Fruit fly (Drosophila melanogaster) whole organism, prepupa: ENCODE measurements around the gene Regnase-1.

ENCODE experiments used
- Blimp-1 ChIP-seq: fragments of 200-800 bp; sonication (Bioruptor generic); optimal IDR thresholded peaks from 3 replicates; lab custom pipeline; 2017; ENCODE audit warnings: missing biosample characterization, missing genetic modification characterization, mild to moderate bottlenecking, moderate library complexity, missing genetic modification reagents
- CG10631 ChIP-seq: fragments of 200-800 bp; sonication (Bioruptor generic); optimal IDR thresholded peaks from 2 replicates; lab custom pipeline; 2016; ENCODE audit warnings: missing biosample characterization, missing genetic modification characterization
- CG10669 ChIP-seq: fragments of 200-800 bp; sonication (Bioruptor generic); optimal IDR thresholded peaks from 3 replicates; lab custom pipeline; 2018; ENCODE audit warnings: missing biosample characterization, mild to moderate bottlenecking, missing genetic modification characterization, moderate library complexity
- CG11294 ChIP-seq: fragments of 200-800 bp; sonication (Bioruptor generic); IDR thresholded peaks from 2 replicates; pipeline ENCODE4 v1.3.6; 2022; ENCODE audit warnings: missing biosample characterization, missing genetic modification characterization
- CG11902 ChIP-seq: fragments of 200-800 bp; sonication (Bioruptor generic); optimal IDR thresholded peaks from 3 replicates; lab custom pipeline; 2016; ENCODE audit warnings: missing biosample characterization, missing genetic modification characterization
- CG15336 ChIP-seq: fragments of 200-800 bp; sonication (Bioruptor generic); IDR thresholded peaks from 2 replicates; pipeline ENCODE4 v1.3.6; 2022; ENCODE audit warnings: missing biosample characterization, missing genetic modification characterization
- CG1621 ChIP-seq: fragments of 200-800 bp; sonication (Bioruptor generic); optimal IDR thresholded peaks from 3 replicates; lab custom pipeline; 2018; ENCODE audit warnings: missing biosample characterization, mild to moderate bottlenecking, missing genetic modification characterization
- CG16779 ChIP-seq: fragments of 200-800 bp; sonication (Bioruptor generic); optimal IDR thresholded peaks from 3 replicates; lab custom pipeline; 2017; ENCODE audit warnings: missing biosample characterization, mild to moderate bottlenecking, missing genetic modification characterization
- CG31627 ChIP-seq: fragments of 200-800 bp; sonication (Bioruptor generic); optimal IDR thresholded peaks from 3 replicates; lab custom pipeline; 2016; ENCODE audit warnings: missing biosample characterization, missing genetic modification characterization
- CG32006 ChIP-seq: fragments of 200-800 bp; sonication (Bioruptor generic); optimal IDR thresholded peaks from 3 replicates; lab custom pipeline; 2017; ENCODE audit warnings: missing biosample characterization, mild to moderate bottlenecking, missing genetic modification characterization
- CG6163 ChIP-seq: fragments of 200-800 bp; sonication (Bioruptor generic); IDR thresholded peaks from 3 replicates; pipeline ENCODE4 v1.3.6; 2022; ENCODE audit warnings: missing biosample characterization, missing genetic modification characterization
- CG6792 ChIP-seq: fragments of 200-800 bp; sonication (Bioruptor generic); optimal IDR thresholded peaks from 3 replicates; lab custom pipeline; 2016; ENCODE audit warnings: missing biosample characterization, missing genetic modification characterization
- CG6854 ChIP-seq: fragments of 200-800 bp; sonication (Bioruptor generic); optimal IDR thresholded peaks from 2 replicates; lab custom pipeline; 2017; ENCODE audit warnings: missing biosample characterization, mild to moderate bottlenecking, missing genetic modification characterization
- CG7368 ChIP-seq: fragments of 200-800 bp; sonication (Bioruptor generic); optimal IDR thresholded peaks from 3 replicates; lab custom pipeline; 2016; ENCODE audit warnings: missing biosample characterization, missing genetic modification characterization
- CG8119 ChIP-seq: fragments of 200-800 bp; sonication (Bioruptor generic); IDR thresholded peaks from 3 replicates; pipeline ENCODE4 v1.3.6; 2022; ENCODE audit warnings: missing biosample characterization, missing genetic modification characterization
- CG8632 ChIP-seq: fragments of 200-800 bp; sonication (Bioruptor generic); optimal IDR thresholded peaks from 3 replicates; lab custom pipeline; 2016; ENCODE audit warnings: missing biosample characterization, missing genetic modification characterization
- CG9139 ChIP-seq: fragments of 200-800 bp; sonication (Bioruptor generic); optimal IDR thresholded peaks from 3 replicates; lab custom pipeline; 2017; ENCODE audit warnings: missing biosample characterization, mild to moderate bottlenecking, missing genetic modification characterization
- Eip75B ChIP-seq: fragments of 200-800 bp; sonication (Bioruptor generic); optimal IDR thresholded peaks from 3 replicates; lab custom pipeline; 2016; ENCODE audit warnings: missing biosample characterization, missing genetic modification characterization
- Eip78C ChIP-seq: fragments of 200-800 bp; sonication (Bioruptor generic); peaks from one replicate; lab custom pipeline; 2016; ENCODE audit warnings: missing biosample characterization, missing genetic modification characterization
- Ets96B ChIP-seq: fragments of 200-800 bp; optimal IDR thresholded peaks from 2 replicates; lab custom pipeline; 2019; ENCODE audit warnings: missing biosample characterization, mild to moderate bottlenecking, missing genetic modification characterization, moderate library complexity
- Gug ChIP-seq: fragments of 200-800 bp; sonication (Bioruptor generic); IDR thresholded peaks from 2 replicates; pipeline ENCODE4 v1.3.6; 2022; ENCODE audit warnings: missing biosample characterization, missing genetic modification characterization
- Hr38 ChIP-seq: sonication (Bioruptor generic); optimal IDR thresholded peaks from 2 replicates; lab custom pipeline; 2016; ENCODE audit warnings: missing biosample characterization, missing genetic modification characterization
- Hr39 ChIP-seq: fragments of 200-800 bp; sonication (Bioruptor generic); optimal IDR thresholded peaks from 2 replicates; lab custom pipeline; 2016; ENCODE audit warnings: missing biosample characterization, missing genetic modification characterization
- Hr4 ChIP-seq: fragments of 200-800 bp; sonication (Bioruptor generic); optimal IDR thresholded peaks from 3 replicates; lab custom pipeline; 2016; ENCODE audit warnings: missing biosample characterization, missing genetic modification characterization
- Lpt ChIP-seq: fragments of 200-800 bp; sonication (Bioruptor generic); optimal IDR thresholded peaks from 3 replicates; lab custom pipeline; 2016; ENCODE audit warnings: missing biosample characterization, missing genetic modification characterization
- OdsH ChIP-seq: fragments of 200-800 bp; sonication (Bioruptor generic); optimal IDR thresholded peaks from 3 replicates; lab custom pipeline; 2016; ENCODE audit warnings: missing biosample characterization, missing genetic modification characterization
- Sox15 ChIP-seq: fragments of 200-800 bp; sonication (Bioruptor generic); optimal IDR thresholded peaks from 3 replicates; lab custom pipeline; 2016; ENCODE audit warnings: missing biosample characterization, missing genetic modification characterization
- acj6 ChIP-seq: fragments of 200-800 bp; sonication (Bioruptor generic); optimal IDR thresholded peaks from 3 replicates; lab custom pipeline; 2016; ENCODE audit warnings: missing biosample characterization, missing genetic modification characterization
- cyc ChIP-seq: fragments of 200-800 bp; sonication (Bioruptor generic); optimal IDR thresholded peaks from 3 replicates; lab custom pipeline; 2016; ENCODE audit warnings: missing biosample characterization, missing genetic modification characterization
- dac ChIP-seq: fragments of 200-800 bp; sonication (Bioruptor generic); optimal IDR thresholded peaks from 2 replicates; lab custom pipeline; 2017; ENCODE audit warnings: missing biosample characterization, mild to moderate bottlenecking, missing genetic modification characterization
- eg ChIP-seq: fragments of 200-800 bp; sonication (Bioruptor generic); IDR thresholded peaks from 3 replicates; pipeline ENCODE4 v1.3.6; 2022; ENCODE audit warnings: missing biosample characterization, missing genetic modification characterization
- esn ChIP-seq: fragments of 200-800 bp; sonication (Bioruptor generic); optimal IDR thresholded peaks from 2 replicates; lab custom pipeline; 2016; ENCODE audit warnings: missing biosample characterization, mild to moderate bottlenecking, missing genetic modification characterization, moderate library complexity
- fd85E ChIP-seq: fragments of 200-800 bp; sonication (Bioruptor generic); optimal IDR thresholded peaks from 3 replicates; lab custom pipeline; 2016; ENCODE audit warnings: missing biosample characterization, missing genetic modification characterization
- fkh ChIP-seq: fragments of 200-800 bp; sonication (Bioruptor generic); optimal IDR thresholded peaks from 3 replicates; lab custom pipeline; 2017; ENCODE audit warnings: missing biosample characterization, mild to moderate bottlenecking, missing genetic modification characterization, moderate library complexity
- lz ChIP-seq: fragments of 200-800 bp; sonication (Bioruptor generic); optimal IDR thresholded peaks from 3 replicates; lab custom pipeline; 2016; ENCODE audit warnings: missing biosample characterization, missing genetic modification characterization
- pdm3 ChIP-seq: fragments of 200-800 bp; sonication (Bioruptor generic); optimal IDR thresholded peaks from 3 replicates; lab custom pipeline; 2016; ENCODE audit warnings: missing biosample characterization, missing genetic modification characterization
- ss ChIP-seq, 2 experiments: fragments of 200-800 bp; sonication (Bioruptor generic); optimal IDR thresholded peaks; 2 replicates in 1 of 2; 3 replicates in 1 of 2; lab custom pipeline; 2017 to 2018; ENCODE audit warnings: mild to moderate bottlenecking in 2 of 2, missing biosample characterization in 2 of 2, missing genetic modification characterization in 2 of 2, moderate library complexity in 1 of 2
- topi ChIP-seq: fragments of 200-800 bp; sonication (Bioruptor generic); optimal IDR thresholded peaks from 3 replicates; lab custom pipeline; 2016; ENCODE audit warnings: missing biosample characterization, missing genetic modification characterization
- vri ChIP-seq: fragments of 200-800 bp; sonication (Bioruptor generic); optimal IDR thresholded peaks from 3 replicates; lab custom pipeline; 2016; ENCODE audit warnings: missing biosample characterization, mild to moderate bottlenecking, missing genetic modification characterization

Gene Regnase-1

DNA sequence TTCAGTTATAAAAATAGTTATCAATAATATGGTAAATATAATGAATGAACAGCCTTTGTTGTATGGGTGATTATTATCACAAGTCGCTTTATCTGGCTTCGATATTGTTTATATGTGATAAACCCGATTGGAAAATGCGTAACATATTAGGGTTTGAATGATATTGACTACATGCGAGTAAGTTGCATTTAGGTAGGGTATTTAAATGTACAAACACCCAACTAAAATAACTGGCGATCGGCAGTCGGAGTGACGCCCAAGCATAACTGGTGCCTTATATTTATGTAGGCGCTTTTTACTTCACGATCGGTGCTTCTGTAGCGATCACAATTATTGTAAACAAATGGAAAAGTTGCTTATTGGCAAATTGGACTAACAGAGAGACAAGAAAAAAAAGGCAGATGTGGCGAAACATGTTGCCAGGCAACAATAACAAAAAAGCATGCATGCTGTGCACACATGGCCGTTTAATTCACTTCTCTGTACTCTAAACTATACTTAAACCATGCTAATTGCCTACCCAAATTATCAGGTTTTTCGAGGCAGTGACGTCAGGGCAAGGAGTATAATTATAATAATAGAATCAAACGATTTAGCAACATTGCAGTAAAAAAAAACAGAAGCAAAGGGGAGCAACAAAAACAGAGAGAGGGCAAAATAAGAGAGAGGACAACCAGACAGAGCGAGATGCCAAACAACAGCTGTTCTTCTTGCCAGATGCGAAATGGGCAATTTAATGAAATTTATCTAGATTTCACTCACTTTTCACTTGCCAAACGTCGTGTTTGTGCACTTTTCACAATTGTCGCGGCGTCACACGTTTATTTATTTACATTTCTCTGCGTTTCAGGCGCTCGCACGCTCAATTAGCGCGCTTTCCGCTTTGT lies 28.2 kb downstream of the Regnase-1 start (continued):
- TF ChIP-seq acj6 (GFP tag; lab: Kevin White, UChicago) (no peak), CG6163 (GFP tag; lab: Robert Waterston, UW) (no peak), cyc (no peak), esn (GFP tag; lab: Kevin White, UChicago) (no peak), CG7368 (no peak), Lpt (GFP tag; lab: Kevin White, UChicago) (no peak), CG15336 (no peak), CG8119 (GFP tag; lab: Robert Waterston, UW) (no peak), Gug (GFP tag; lab: Robert Waterston, UW) (no peak), Ets96B (tag; lab: Kevin White, UChicago) (peak; percentile 22), CG10669 (GFP tag; lab: Kevin White, UChicago) (no peak), Eip75B (GFP tag; lab: Kevin White, UChicago) (no peak), Sox15 (no peak), Hr4 (GFP tag; lab: Kevin White, UChicago) (no peak), Blimp-1 (GFP tag; lab: Kevin White, UChicago) (no peak), CG8632 (GFP tag; lab: Kevin White, UChicago) (no peak), vri (no peak), CG9139 (GFP tag; lab: Kevin White, UChicago) (peak; percentile 16), Hr38 (GFP tag; lab: Kevin White, UChicago) (no peak), Hr39 (GFP tag; lab: Kevin White, UChicago) (no peak), dac (GFP tag; lab: Kevin White, UChicago) (no peak), CG31627 (no peak), CG16779 (tag; lab: Kevin White, UChicago) (peak; percentile 39)
- TF ChIP-seq, all 60 proteins: peak for 9

dm6 chr3R:20006617-20007016 lies 29.2 kb downstream of the Regnase-1 start:
- TF ChIP-seq Lpt (GFP tag; lab: Kevin White, UChicago) (no peak), Eip75B (GFP tag; lab: Kevin White, UChicago) (no peak), CG10669 (GFP tag; lab: Kevin White, UChicago) (no peak), Eip78C (GFP tag; lab: Kevin White, UChicago) (no peak), CG6854 (no peak), CG1621 (tag; lab: Kevin White, UChicago) (no peak), Gug (GFP tag; lab: Robert Waterston, UW) (no peak), cyc (no peak), CG32006 (GFP tag; lab: Kevin White, UChicago) (no peak), fkh (GFP tag; lab: Kevin White, UChicago) (no peak), CG10631 (GFP tag; lab: Kevin White, UChicago) (no peak), Blimp-1 (GFP tag; lab: Kevin White, UChicago) (no peak), CG8632 (GFP tag; lab: Kevin White, UChicago) (no peak), fd85E (GFP tag; lab: Kevin White, UChicago) (no peak), ss (GFP tag; optimal IDR thresholded peaks at IDR 0.05; lab: Kevin White, UChicago) (no peak), OdsH (GFP tag; lab: Kevin White, UChicago) (no peak), lz (GFP tag; lab: Kevin White, UChicago) (no peak)

DNA sequence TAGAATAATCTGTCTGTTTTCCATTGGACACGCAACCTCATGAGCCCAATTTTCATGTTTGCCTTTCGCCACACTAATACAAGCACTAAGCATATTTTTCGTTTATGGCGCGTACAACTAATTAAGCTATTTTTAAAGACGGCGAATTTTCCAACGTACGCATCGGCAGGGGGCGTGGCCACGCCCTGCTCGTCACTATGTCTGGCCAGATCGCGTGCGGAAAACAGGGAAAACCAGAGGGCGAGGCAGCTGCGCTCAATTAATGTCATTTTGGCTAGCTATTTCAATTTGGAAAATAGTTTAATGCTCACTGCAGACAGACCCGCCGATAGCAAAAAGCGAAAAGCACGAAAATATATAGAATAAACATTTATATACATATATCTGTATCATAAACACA lies 31.2 kb downstream of the Regnase-1 start:
- TF ChIP-seq pdm3 (GFP tag; lab: Kevin White, UChicago) (no peak), CG11294 (GFP tag; lab: Robert Waterston, UW) (no peak), Sox15 (no peak), Hr39 (GFP tag; lab: Kevin White, UChicago) (no peak), CG11902 (GFP tag; lab: Kevin White, UChicago) (no peak), CG15336 (no peak), eg (GFP tag; lab: Robert Waterston, UW) (no peak), Hr4 (GFP tag; lab: Kevin White, UChicago) (no peak), CG6792 (no peak), topi (GFP tag; lab: Kevin White, UChicago) (no peak)
